Worm (Caenorhabditis elegans): Measurements from ENCODE around the gene F32D8.13.

Gene F32D8.13

ce11 chrV:10873190-10873589 is 23.2 kb downstream of the F32D8.13 start:
- TF ChIP-seq somi-1 (GFP tag; optimal IDR thresholded peaks at IDR 0.05): no peak
- TF ChIP-seq Y53G8AR.9 (GFP tag; conservative IDR thresholded peaks at IDR 0.05): no peak
- TF ChIP-seq T26A5.8 (tag; optimal IDR thresholded peaks at IDR 0.05): no peak
- no peak for TF ChIP-seq attf-5 (GFP tag; optimal IDR thresholded peaks at IDR 0.05)
- no peak for TF ChIP-seq K11D2.4 (GFP tag; IDR thresholded peaks at IDR 0.05)
- TF ChIP-seq ztf-28 (GFP tag; IDR thresholded peaks at IDR 0.05): no peak
- TF ChIP-seq egrh-3 (GFP tag; IDR thresholded peaks at IDR 0.05): no peak
- no peak for TF ChIP-seq ceh-79 (tag; optimal IDR thresholded peaks at IDR 0.05)
- no peak for TF ChIP-seq K12H6.12 (tag; optimal IDR thresholded peaks at IDR 0.05)
- TF ChIP-seq Y56A3A.18 (GFP tag; IDR thresholded peaks at IDR 0.05): no peak
- TF ChIP-seq atf-7 (tag; optimal IDR thresholded peaks at IDR 0.05): no peak
- TF ChIP-seq snpc-4 (GFP tag; optimal IDR thresholded peaks at IDR 0.05): no peak
- no peak for TF ChIP-seq snpc-4 (tag; optimal IDR thresholded peaks at IDR 0.05)
- TF ChIP-seq ztf-6 (GFP tag; IDR thresholded peaks at IDR 0.05): no peak
- TF ChIP-seq bed-1 (GFP tag; IDR thresholded peaks at IDR 0.05): no peak
- no peak for TF ChIP-seq tbp1 (GFP tag; optimal IDR thresholded peaks at IDR 0.05)
- no peak for TF ChIP-seq nhr-90 (tag; optimal IDR thresholded peaks at IDR 0.05)
- TF ChIP-seq nfya-2 (GFP tag; IDR thresholded peaks at IDR 0.05): no peak

ce11 chrV:10871457-10871861 is 24.9 kb downstream of the F32D8.13 start:
- TF ChIP-seq B0035.1 (tag; optimal IDR thresholded peaks at IDR 0.05) (no peak), hrde-1 (tag; optimal IDR thresholded peaks at IDR 0.05; ENCODE audit: borderline replicate concordance) (no peak), madf-8 (GFP tag; conservative IDR thresholded peaks at IDR 0.05) (no peak), ztf-18 (tag; optimal IDR thresholded peaks at IDR 0.05) (no peak), tbx-9 (tag; optimal IDR thresholded peaks at IDR 0.05; ENCODE audit: borderline replicate concordance) (no peak), nhr-120 (GFP tag; IDR thresholded peaks at IDR 0.05) (no peak), tbp1 (GFP tag; optimal IDR thresholded peaks at IDR 0.05) (peak; percentile 3), efl-1 (GFP tag; optimal IDR thresholded peaks at IDR 0.05) (no peak), ccch-3 (GFP tag; optimal IDR thresholded peaks at IDR 0.05) (no peak), B0261.1 (tag; optimal IDR thresholded peaks at IDR 0.05) (no peak), ztf-26 (tag; optimal IDR thresholded peaks at IDR 0.05) (peak; percentile 45), atf-7 (tag; optimal IDR thresholded peaks at IDR 0.05) (peak; percentile 19), unc-130 (GFP tag; optimal IDR thresholded peaks at IDR 0.05) (no peak), nfyb-1 (GFP tag; IDR thresholded peaks at IDR 0.05) (no peak), nhr-80 (tag; optimal IDR thresholded peaks at IDR 0.05) (peak; percentile 59), snpc-4 (GFP tag; optimal IDR thresholded peaks at IDR 0.05) (no peak), snpc-4 (tag; optimal IDR thresholded peaks at IDR 0.05) (peak in 3 of 4 experiments; percentile 17 to 51 (median 25)), K11D2.4 (GFP tag; IDR thresholded peaks at IDR 0.05) (peak; percentile 51; the same call in 1 of the 2 replicates), hlh-12 (tag; optimal IDR thresholded peaks at IDR 0.05) (no peak), ztf-22 (GFP tag; optimal IDR thresholded peaks at IDR 0.05) (no peak), bed-2 (GFP tag; IDR thresholded peaks at IDR 0.05) (peak; percentile 48; the same call in 1 of the 2 replicates), aptf-3 (GFP tag; IDR thresholded peaks at IDR 0.05) (no peak), pbrm-1 (GFP tag; IDR thresholded peaks at IDR 0.05) (no peak), gei-17 (GFP tag; optimal IDR thresholded peaks at IDR 0.05) (no peak), T07F8.4 (tag; optimal IDR thresholded peaks at IDR 0.05) (peak; percentile 21), mcd-1 (GFP tag; IDR thresholded peaks at IDR 0.05) (0 out of 2 replicates have a peak, but pooled peaks have one; percentile 17), F55B11.4 (tag; optimal IDR thresholded peaks at IDR 0.05; ENCODE audit: borderline replicate concordance, insufficient read depth) (no peak), hmg-1.2 (GFP tag; IDR thresholded peaks at IDR 0.05) (peak; percentile 69; the same call in 1 of the 2 replicates), dox-1 (GFP tag; IDR thresholded peaks at IDR 0.05) (peak; percentile 72), rcor-1 (GFP tag; IDR thresholded peaks at IDR 0.05) (peak; percentile 52; the same call in 1 of the 2 replicates), lin-35 (GFP tag; optimal IDR thresholded peaks at IDR 0.05) (peak in 1 of 3 experiments; percentile 52), bed-1 (GFP tag; IDR thresholded peaks at IDR 0.05) (no peak), B0336.3 (GFP tag; IDR thresholded peaks at IDR 0.05) (peak; percentile 52; the same call in 1 of the 2 replicates), F52B5.7 (tag; optimal IDR thresholded peaks at IDR 0.05) (no peak), akir-1 (GFP tag; optimal IDR thresholded peaks at IDR 0.05) (no peak), lsl-1 (GFP tag; optimal IDR thresholded peaks at IDR 0.05) (no peak)

Data from whole organism, young adult.